Fruit fly (Drosophila melanogaster): ENCODE measurements around the gene Smg6.

Smg6 gene

dm6 chr3R:25036644-25037043, 3.4 kb upstream of the Smg6 start, which contains the start of gene CG31115:
TSS of gene CG31115 (plus strand) at chr3R:25036944.
- no peak for TF ChIP-seq psq (optimal IDR thresholded peaks at IDR 0.05)
- TF ChIP-seq insv (optimal IDR thresholded peaks at IDR 0.05): no peak
- TF ChIP-seq ttk (optimal IDR thresholded peaks at IDR 0.05): no peak
- TF ChIP-seq Sin3A (optimal IDR thresholded peaks at IDR 0.05): no peak
- no peak for TF ChIP-seq Myc (optimal IDR thresholded peaks at IDR 0.05)
- no peak for TF ChIP-seq h (optimal IDR thresholded peaks at IDR 0.05)

- TF ChIP-seq h (optimal IDR thresholded peaks at IDR 0.05) (no peak), insv (optimal IDR thresholded peaks at IDR 0.05) (no peak), psq (optimal IDR thresholded peaks at IDR 0.05) (no peak), ttk (optimal IDR thresholded peaks at IDR 0.05) (no peak), Myc (optimal IDR thresholded peaks at IDR 0.05) (no peak), Sin3A (optimal IDR thresholded peaks at IDR 0.05) (no peak)
Measured at dm6 chr3R:25032686-25033085, 579 bp downstream of the Smg6 start.

- TF ChIP-seq ttk (optimal IDR thresholded peaks at IDR 0.05): no peak
- no peak for TF ChIP-seq h (optimal IDR thresholded peaks at IDR 0.05)
- no peak for TF ChIP-seq psq (optimal IDR thresholded peaks at IDR 0.05)
- no peak for TF ChIP-seq Myc (optimal IDR thresholded peaks at IDR 0.05)
- TF ChIP-seq insv (optimal IDR thresholded peaks at IDR 0.05): no peak
- TF ChIP-seq Sin3A (optimal IDR thresholded peaks at IDR 0.05): no peak
Measured at dm6 chr3R:25027281-25028219, 5.7 kb downstream of the Smg6 start.

dm6 chr3R:25024895-25025557, 8.2 kb downstream of the Smg6 start, which contains the start of the genes EMC6 and Hr96:
TSS of gene EMC6 (minus strand) at chr3R:25025017.
TSS of gene Hr96 (plus strand) at chr3R:25025235.
- no peak for TF ChIP-seq insv (optimal IDR thresholded peaks at IDR 0.05)

- TF ChIP-seq insv (optimal IDR thresholded peaks at IDR 0.05): no peak
- no peak for TF ChIP-seq psq (optimal IDR thresholded peaks at IDR 0.05)
- no peak for TF ChIP-seq h (optimal IDR thresholded peaks at IDR 0.05)
- TF ChIP-seq Sin3A (optimal IDR thresholded peaks at IDR 0.05): no peak
- no peak for TF ChIP-seq Myc (optimal IDR thresholded peaks at IDR 0.05)
- TF ChIP-seq ttk (optimal IDR thresholded peaks at IDR 0.05): no peak
Measured at dm6 chr3R:25023056-25023455, 10.2 kb downstream of the Smg6 start, which contains the start of gene beta4GalT7. TSS of gene beta4GalT7 (plus strand) at chr3R:25023256.

- TF ChIP-seq h (optimal IDR thresholded peaks at IDR 0.05) (no peak), Sin3A (optimal IDR thresholded peaks at IDR 0.05) (no peak), Myc (optimal IDR thresholded peaks at IDR 0.05) (no peak), insv (optimal IDR thresholded peaks at IDR 0.05) (no peak), psq (optimal IDR thresholded peaks at IDR 0.05) (no peak), ttk (optimal IDR thresholded peaks at IDR 0.05) (no peak)
Measured at dm6 chr3R:25012016-25012415, 21.2 kb downstream of the Smg6 start.

- TF ChIP-seq psq (optimal IDR thresholded peaks at IDR 0.05): no peak
- TF ChIP-seq ttk (optimal IDR thresholded peaks at IDR 0.05): no peak
- no peak for TF ChIP-seq Myc (optimal IDR thresholded peaks at IDR 0.05)
- no peak for TF ChIP-seq h (optimal IDR thresholded peaks at IDR 0.05)
- TF ChIP-seq insv (optimal IDR thresholded peaks at IDR 0.05): no peak
- no peak for TF ChIP-seq Sin3A (optimal IDR thresholded peaks at IDR 0.05)
Measured at dm6 chr3R:25009745-25010446, 23.4 kb downstream of the Smg6 start.

- TF ChIP-seq insv (optimal IDR thresholded peaks at IDR 0.05): no peak
- no peak for TF ChIP-seq psq (optimal IDR thresholded peaks at IDR 0.05)
- TF ChIP-seq h (optimal IDR thresholded peaks at IDR 0.05): no peak
- TF ChIP-seq Sin3A (optimal IDR thresholded peaks at IDR 0.05): no peak
- no peak for TF ChIP-seq ttk (optimal IDR thresholded peaks at IDR 0.05)
- no peak for TF ChIP-seq Myc (optimal IDR thresholded peaks at IDR 0.05)
Measured at dm6 chr3R:25005748-25006147, 27.5 kb downstream of the Smg6 start.

dm6 chr3R:25004763-25005162, 28.5 kb downstream of the Smg6 start:
- TF ChIP-seq Sin3A (optimal IDR thresholded peaks at IDR 0.05) (no peak), psq (optimal IDR thresholded peaks at IDR 0.05) (no peak), insv (optimal IDR thresholded peaks at IDR 0.05) (no peak), ttk (optimal IDR thresholded peaks at IDR 0.05) (no peak), h (optimal IDR thresholded peaks at IDR 0.05) (no peak), Myc (optimal IDR thresholded peaks at IDR 0.05) (no peak)

- TF ChIP-seq h (optimal IDR thresholded peaks at IDR 0.05) (no peak), psq (optimal IDR thresholded peaks at IDR 0.05) (no peak), Sin3A (optimal IDR thresholded peaks at IDR 0.05) (no peak), ttk (optimal IDR thresholded peaks at IDR 0.05) (no peak), insv (optimal IDR thresholded peaks at IDR 0.05) (no peak), Myc (optimal IDR thresholded peaks at IDR 0.05) (no peak)
Measured at dm6 chr3R:25004064-25004463, 29.2 kb downstream of the Smg6 start.

- TF ChIP-seq Myc (optimal IDR thresholded peaks at IDR 0.05) (no peak), Sin3A (optimal IDR thresholded peaks at IDR 0.05) (no peak), psq (optimal IDR thresholded peaks at IDR 0.05) (no peak)
Measured at dm6 chr3R:25002257-25002656, 31.0 kb downstream of the Smg6 start.

dm6 chr3R:24999575-24999974, 33.7 kb downstream of the Smg6 start:
- TF ChIP-seq h (optimal IDR thresholded peaks at IDR 0.05) (no peak), psq (optimal IDR thresholded peaks at IDR 0.05) (no peak), ttk (optimal IDR thresholded peaks at IDR 0.05) (no peak), Sin3A (optimal IDR thresholded peaks at IDR 0.05) (no peak), Myc (optimal IDR thresholded peaks at IDR 0.05) (no peak), insv (optimal IDR thresholded peaks at IDR 0.05) (no peak)
